Worm (Caenorhabditis elegans): ENCODE measurements around the gene F21A3.3.

Gene F21A3.3

DNA sequence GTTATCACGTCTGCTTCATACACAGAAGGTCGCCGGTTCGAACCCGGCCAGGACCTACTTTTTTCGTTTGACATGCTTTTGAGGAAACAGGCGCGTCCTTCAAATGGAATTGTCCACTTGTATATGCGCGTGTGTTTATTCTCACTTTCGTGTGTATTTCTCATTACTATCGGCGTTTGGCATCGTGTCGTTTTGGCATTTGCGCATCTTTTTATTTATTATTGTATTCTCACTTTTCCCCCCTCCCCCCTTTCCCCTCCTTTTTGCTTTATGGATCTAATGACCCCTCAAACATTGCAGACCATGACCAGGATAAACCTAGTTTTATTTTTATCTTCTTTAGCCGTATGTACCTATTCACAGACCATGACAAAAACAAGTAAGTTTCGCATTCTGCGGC is at the start of gene F21A3.3:
Gene F21A3.3 (plus strand): TSS at position 301 of the 400 bp plus-strand sequence.
- no peak for TF ChIP-seq pes-1 (GFP tag; IDR thresholded peaks at IDR 0.05)
- no peak for TF ChIP-seq tra-4 (tag; optimal IDR thresholded peaks at IDR 0.05)
- no peak for TF ChIP-seq ceh-13 (GFP tag; optimal IDR thresholded peaks at IDR 0.05)

- TF ChIP-seq tbx-11 (GFP tag; IDR thresholded peaks at IDR 0.05) (no peak), sea-1 (GFP tag; conservative IDR thresholded peaks at IDR 0.05) (no peak), scrt-1 (GFP tag; IDR thresholded peaks at IDR 0.05) (no peak), hnd-1 (tag; optimal IDR thresholded peaks at IDR 0.05) (no peak), F13C5.2 (tag; optimal IDR thresholded peaks at IDR 0.05) (no peak), hmg-4 (GFP tag; optimal IDR thresholded peaks at IDR 0.05) (no peak), flt-1 (GFP tag; IDR thresholded peaks at IDR 0.05) (no peak), ets-7 (tag; optimal IDR thresholded peaks at IDR 0.05) (no peak)
These were observed 46.5 kb upstream of the F21A3.3 start, which contains the start of gene dpf-1 for ce11 chrV:15471029-15471428. Gene dpf-1 (plus strand): TSS chrV:15471329.

DNA sequence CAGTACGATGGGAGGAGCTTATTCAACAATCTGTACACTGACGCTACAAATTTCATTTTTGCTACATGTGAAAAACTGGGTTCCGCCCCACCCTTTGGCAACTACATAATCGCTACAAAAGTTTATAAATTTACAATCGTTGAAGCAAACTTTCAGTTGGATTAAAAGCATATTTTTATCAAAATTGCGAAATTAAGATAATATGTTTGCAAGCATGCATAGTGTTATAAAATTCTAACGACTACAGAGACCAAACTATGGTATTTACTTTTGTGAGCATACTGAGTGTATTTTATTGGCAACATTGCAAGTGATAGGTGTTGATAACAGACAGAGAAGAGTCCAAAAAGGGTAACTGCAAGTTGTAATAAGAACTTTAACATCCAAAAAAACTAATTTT is 38.9 kb upstream of the F21A3.3 start, which contains the start of gene C06B8.2:
Gene C06B8.2 (minus strand): TSS at position 153 of the 400 bp plus-strand sequence.
- TF ChIP-seq hmg-4 (GFP tag; optimal IDR thresholded peaks at IDR 0.05), result no peak
- no peak for TF ChIP-seq F13C5.2 (tag; optimal IDR thresholded peaks at IDR 0.05)
- TF ChIP-seq aly-1 (tag; optimal IDR thresholded peaks at IDR 0.05), result no peak
- TF ChIP-seq tra-4 (tag; optimal IDR thresholded peaks at IDR 0.05), result no peak
- no peak for TF ChIP-seq pes-1 (GFP tag; IDR thresholded peaks at IDR 0.05)
- no peak for TF ChIP-seq tbx-11 (GFP tag; IDR thresholded peaks at IDR 0.05)
- TF ChIP-seq ets-7 (tag; optimal IDR thresholded peaks at IDR 0.05), result no peak
- TF ChIP-seq hmbx-1 (tag; optimal IDR thresholded peaks at IDR 0.05), result no peak
- no peak for TF ChIP-seq tbx-37 (GFP tag; conservative IDR thresholded peaks at IDR 0.05)
- no peak for TF ChIP-seq ceh-13 (GFP tag; optimal IDR thresholded peaks at IDR 0.05)
- TF ChIP-seq B0310.2 (tag; optimal IDR thresholded peaks at IDR 0.05), result no peak
- no peak for TF ChIP-seq hnd-1 (tag; optimal IDR thresholded peaks at IDR 0.05)
- TF ChIP-seq flt-1 (GFP tag; IDR thresholded peaks at IDR 0.05), result no peak
- no peak for TF ChIP-seq ceh-36 (tag; optimal IDR thresholded peaks at IDR 0.05)
- TF ChIP-seq sea-1 (GFP tag; conservative IDR thresholded peaks at IDR 0.05), result no peak
- no peak for TF ChIP-seq ama-1 (optimal IDR thresholded peaks at IDR 0.05)

DNA sequence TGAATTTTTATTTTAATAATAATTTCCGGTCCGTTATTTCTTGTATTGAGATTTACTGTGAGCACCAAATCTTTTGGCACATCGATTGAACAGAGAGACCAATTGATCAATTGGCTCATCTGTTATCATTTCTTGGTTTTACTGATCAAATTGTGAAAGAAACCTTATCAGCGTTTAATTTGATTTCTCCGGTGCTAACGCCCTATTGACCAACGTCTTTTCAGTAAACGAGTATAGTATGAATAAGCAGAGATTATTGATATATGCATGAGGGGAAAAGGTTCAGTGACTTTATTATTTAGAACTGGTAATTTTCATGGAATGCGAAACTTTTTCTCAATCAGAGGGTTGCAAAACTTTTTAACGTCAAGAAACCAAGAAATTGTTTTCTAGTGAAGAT is 38.4 kb upstream of the F21A3.3 start:
- TF ChIP-seq ets-7 (tag; optimal IDR thresholded peaks at IDR 0.05), result no peak
- TF ChIP-seq hmg-4 (GFP tag; optimal IDR thresholded peaks at IDR 0.05), result no peak
- no peak for TF ChIP-seq tbx-37 (GFP tag; conservative IDR thresholded peaks at IDR 0.05)
- TF ChIP-seq aly-1 (tag; optimal IDR thresholded peaks at IDR 0.05), result no peak
- TF ChIP-seq scrt-1 (GFP tag; IDR thresholded peaks at IDR 0.05), result no peak
- TF ChIP-seq hnd-1 (tag; optimal IDR thresholded peaks at IDR 0.05), result no peak
- TF ChIP-seq B0310.2 (tag; optimal IDR thresholded peaks at IDR 0.05), result no peak
- TF ChIP-seq ceh-36 (tag; optimal IDR thresholded peaks at IDR 0.05), result no peak
- no peak for TF ChIP-seq ceh-13 (GFP tag; optimal IDR thresholded peaks at IDR 0.05)
- TF ChIP-seq tra-4 (tag; optimal IDR thresholded peaks at IDR 0.05), result no peak
- no peak for TF ChIP-seq F13C5.2 (tag; optimal IDR thresholded peaks at IDR 0.05)
- no peak for TF ChIP-seq sea-1 (GFP tag; conservative IDR thresholded peaks at IDR 0.05)
- no peak for TF ChIP-seq ama-1 (optimal IDR thresholded peaks at IDR 0.05)
- no peak for TF ChIP-seq hmbx-1 (tag; optimal IDR thresholded peaks at IDR 0.05)
- no peak for TF ChIP-seq pes-1 (GFP tag; IDR thresholded peaks at IDR 0.05)
- TF ChIP-seq tbx-11 (GFP tag; IDR thresholded peaks at IDR 0.05), result no peak
- TF ChIP-seq flt-1 (GFP tag; IDR thresholded peaks at IDR 0.05), result no peak

ce11 chrV:15479825-15480224 is 37.7 kb upstream of the F21A3.3 start:
- TF ChIP-seq tra-4 (tag; optimal IDR thresholded peaks at IDR 0.05), result no peak
- TF ChIP-seq hmbx-1 (tag; optimal IDR thresholded peaks at IDR 0.05), result no peak
- TF ChIP-seq ceh-13 (GFP tag; optimal IDR thresholded peaks at IDR 0.05), result no peak
- no peak for TF ChIP-seq aly-1 (tag; optimal IDR thresholded peaks at IDR 0.05)
- TF ChIP-seq ama-1 (optimal IDR thresholded peaks at IDR 0.05), result no peak
- no peak for TF ChIP-seq sea-1 (GFP tag; conservative IDR thresholded peaks at IDR 0.05)
- TF ChIP-seq F13C5.2 (tag; optimal IDR thresholded peaks at IDR 0.05), result no peak
- no peak for TF ChIP-seq tbx-37 (GFP tag; conservative IDR thresholded peaks at IDR 0.05)
- TF ChIP-seq tbx-11 (GFP tag; IDR thresholded peaks at IDR 0.05), result no peak
- no peak for TF ChIP-seq hnd-1 (tag; optimal IDR thresholded peaks at IDR 0.05)
- TF ChIP-seq B0310.2 (tag; optimal IDR thresholded peaks at IDR 0.05), result no peak
- TF ChIP-seq ets-7 (tag; optimal IDR thresholded peaks at IDR 0.05), result no peak
- no peak for TF ChIP-seq pes-1 (GFP tag; IDR thresholded peaks at IDR 0.05)

DNA sequence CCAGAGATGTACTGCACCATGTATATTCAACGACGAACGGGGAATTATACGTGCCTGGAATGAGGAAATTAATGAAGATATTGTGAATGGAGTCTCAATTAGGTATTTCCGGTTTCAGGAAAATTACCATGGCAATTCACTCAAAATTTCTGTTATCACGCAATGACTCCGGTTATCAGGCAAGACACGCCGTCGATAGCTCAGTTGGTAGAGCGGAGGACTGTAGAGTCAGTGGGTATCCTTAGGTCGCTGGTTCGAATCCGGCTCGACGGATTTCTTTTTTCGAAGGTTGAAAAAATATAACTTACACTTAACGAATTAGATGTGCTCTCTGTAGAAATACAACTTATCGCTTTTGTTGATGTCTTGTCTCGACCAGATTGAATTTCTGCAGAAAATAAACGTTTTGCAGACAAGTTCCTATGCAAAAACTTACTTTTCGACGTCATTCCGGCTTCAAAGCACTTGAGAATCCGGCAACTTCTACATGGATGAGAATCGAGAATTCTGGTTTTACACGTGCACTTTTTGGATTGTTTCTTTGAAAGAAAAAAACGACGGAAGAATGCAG is 36.9 kb upstream of the F21A3.3 start:
- no peak for TF ChIP-seq flt-1 (GFP tag; IDR thresholded peaks at IDR 0.05)
- TF ChIP-seq scrt-1 (GFP tag; IDR thresholded peaks at IDR 0.05), result no peak
- TF ChIP-seq F13C5.2 (tag; optimal IDR thresholded peaks at IDR 0.05), result no peak
- TF ChIP-seq ets-7 (tag; optimal IDR thresholded peaks at IDR 0.05), result no peak
- TF ChIP-seq tbx-37 (GFP tag; conservative IDR thresholded peaks at IDR 0.05), result no peak
- no peak for TF ChIP-seq hnd-1 (tag; optimal IDR thresholded peaks at IDR 0.05)
- no peak for TF ChIP-seq tra-4 (tag; optimal IDR thresholded peaks at IDR 0.05)
- no peak for TF ChIP-seq hmg-4 (GFP tag; optimal IDR thresholded peaks at IDR 0.05)
- TF ChIP-seq sea-1 (GFP tag; conservative IDR thresholded peaks at IDR 0.05), result no peak
- no peak for TF ChIP-seq ceh-36 (tag; optimal IDR thresholded peaks at IDR 0.05)

- TF ChIP-seq F13C5.2 (tag; optimal IDR thresholded peaks at IDR 0.05) (no peak), tbx-11 (GFP tag; IDR thresholded peaks at IDR 0.05) (no peak), sea-1 (GFP tag; conservative IDR thresholded peaks at IDR 0.05) (no peak), B0310.2 (tag; optimal IDR thresholded peaks at IDR 0.05) (no peak)
These were observed 36.1 kb upstream of the F21A3.3 start, which contains the start of gene nhr-150 for ce11 chrV:15481374-15481773. Gene nhr-150 (minus strand): TSS chrV:15481465.

DNA sequence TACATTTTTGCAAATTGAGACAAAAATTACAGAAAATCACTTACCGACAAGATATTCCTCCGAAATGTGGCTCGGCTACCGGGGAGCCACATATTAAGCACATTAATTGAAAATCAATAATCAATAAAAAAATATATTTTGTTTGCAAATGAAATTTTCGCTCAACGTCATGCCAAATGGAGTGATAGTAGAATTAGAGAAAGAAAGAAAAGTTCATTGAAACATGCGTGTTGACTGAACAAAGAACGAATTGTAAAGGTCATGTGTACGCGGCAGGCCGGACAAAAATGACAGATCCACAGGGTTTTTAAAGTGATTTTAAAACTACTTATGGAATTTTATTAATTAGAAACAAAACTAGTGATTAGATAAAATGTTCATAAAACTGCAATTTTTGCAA is 34.0 kb upstream of the F21A3.3 start:
- TF ChIP-seq hnd-1 (tag; optimal IDR thresholded peaks at IDR 0.05), result no peak
- no peak for TF ChIP-seq ceh-13 (GFP tag; optimal IDR thresholded peaks at IDR 0.05)
- TF ChIP-seq flt-1 (GFP tag; IDR thresholded peaks at IDR 0.05), result no peak
- TF ChIP-seq hmg-4 (GFP tag; optimal IDR thresholded peaks at IDR 0.05), result no peak
- TF ChIP-seq B0310.2 (tag; optimal IDR thresholded peaks at IDR 0.05), result no peak

Measured in whole organism, early embryonic.